Fruit fly (Drosophila melanogaster) whole organism, adult: ENCODE measurements around the gene pes.

Experiments used
- CG11617 ChIP-seq: fragments of 200-800 bp; sonication (Bioruptor generic); optimal IDR thresholded peaks from 2 replicates; lab custom pipeline; 2017; ENCODE audit warnings: mild to moderate bottlenecking, missing biosample characterization, missing genetic modification reagents, missing genetic modification characterization
- CG12768 ChIP-seq: fragments of 200-800 bp; sonication (Bioruptor generic); optimal IDR thresholded peaks from 2 replicates; lab custom pipeline; 2017; ENCODE audit warnings: missing biosample characterization, missing genetic modification characterization, mild to moderate bottlenecking, moderate library complexity, missing genetic modification reagents
- CG14711 ChIP-seq: fragments of 200-800 bp; sonication (Bioruptor generic); optimal IDR thresholded peaks from 2 replicates; lab custom pipeline; 2018; ENCODE audit warnings: missing biosample characterization, mild to moderate bottlenecking, missing genetic modification characterization, moderate library complexity
- CG1620 ChIP-seq: fragments of 200-800 bp; sonication (Bioruptor generic); optimal IDR thresholded peaks from 2 replicates; lab custom pipeline; 2016; ENCODE audit warnings: missing biosample characterization, missing genetic modification characterization
- CG33017 ChIP-seq: fragments of 200-800 bp; sonication (Bioruptor generic); optimal IDR thresholded peaks from 2 replicates; lab custom pipeline; 2018; ENCODE audit warnings: missing biosample characterization, mild to moderate bottlenecking, missing genetic modification characterization, moderate library complexity
- CG5204 ChIP-seq: fragments of 200-800 bp; sonication (Bioruptor generic); optimal IDR thresholded peaks from 2 replicates; lab custom pipeline; 2016; ENCODE audit warnings: missing biosample characterization, missing genetic modification characterization
- CG7045 ChIP-seq: fragments of 200-800 bp; sonication (Bioruptor generic); optimal IDR thresholded peaks from 2 replicates; lab custom pipeline; 2017; ENCODE audit warnings: missing biosample characterization, mild to moderate bottlenecking, missing genetic modification characterization
- CG7101 ChIP-seq: fragments of 200-800 bp; sonication (Bioruptor generic); optimal IDR thresholded peaks from 2 replicates; lab custom pipeline; 2018; ENCODE audit warnings: missing biosample characterization, mild to moderate bottlenecking, missing genetic modification characterization, moderate library complexity
- Clk ChIP-seq: fragments of 200-800 bp; sonication (Bioruptor generic); optimal IDR thresholded peaks from 2 replicates; lab custom pipeline; 2017; ENCODE audit warnings: missing biosample characterization, missing genetic modification characterization
- Crg-1 ChIP-seq: fragments of 200-800 bp; sonication (Bioruptor generic); optimal IDR thresholded peaks from 2 replicates; lab custom pipeline; 2016; ENCODE audit warnings: missing biosample characterization, missing genetic modification characterization
- Hr96 ChIP-seq: fragments of 200-800 bp; sonication (Bioruptor generic); optimal IDR thresholded peaks from 2 replicates; lab custom pipeline; 2016; ENCODE audit warnings: missing biosample characterization, missing genetic modification characterization
- Mnt ChIP-seq: fragments of 200-800 bp; sonication (Bioruptor generic); optimal IDR thresholded peaks from 2 replicates; lab custom pipeline; 2016; ENCODE audit warnings: missing biosample characterization, mild to moderate bottlenecking, missing genetic modification characterization
- bab1 ChIP-seq: fragments of 200-800 bp; sonication (Bioruptor generic); optimal IDR thresholded peaks from 3 replicates; lab custom pipeline; 2019; ENCODE audit warnings: missing biosample characterization, mild to moderate bottlenecking, missing genetic modification characterization, moderate library complexity
- cic ChIP-seq: fragments of 200-800 bp; sonication (Bioruptor generic); optimal IDR thresholded peaks from 2 replicates; lab custom pipeline; 2017; ENCODE audit warnings: missing biosample characterization, mild to moderate bottlenecking, missing genetic modification characterization, moderate library complexity
- cnc ChIP-seq, 2 experiments: fragments of >200 bp; optimal IDR thresholded peaks; 2 replicates each; lab custom pipeline; 2017
- kay ChIP-seq: fragments of 200-800 bp; sonication (Bioruptor generic); peaks from one replicate; lab custom pipeline; 2016; ENCODE audit warnings: missing biosample characterization, missing genetic modification characterization, borderline replicate concordance
- ovo ChIP-seq: fragments of 200-800 bp; sonication (Bioruptor generic); optimal IDR thresholded peaks from 2 replicates; lab custom pipeline; 2016; ENCODE audit warnings: missing biosample characterization, missing genetic modification characterization
- pad ChIP-seq: fragments of 200-800 bp; sonication (Bioruptor generic); optimal IDR thresholded peaks from 3 replicates; lab custom pipeline; 2017; ENCODE audit warnings: missing biosample characterization, missing genetic modification characterization, mild to moderate bottlenecking, moderate library complexity, missing genetic modification reagents
- tj ChIP-seq: fragments of 200-800 bp; sonication (Bioruptor generic); optimal IDR thresholded peaks from 3 replicates; lab custom pipeline; 2017; ENCODE audit warnings: missing biosample characterization, mild to moderate bottlenecking, missing genetic modification characterization, moderate library complexity
- toe ChIP-seq: fragments of 200-800 bp; sonication (Bioruptor generic); optimal IDR thresholded peaks from 2 replicates; lab custom pipeline; 2016; ENCODE audit warnings: missing biosample characterization, missing genetic modification characterization

The pes gene

dm6 chr2L:8000578-8001040 lies 6.6 kb upstream of the pes start:
- peak; percentile 70 for TF ChIP-seq CG12768 (GFP tag; lab: Kevin White, UChicago)
- no peak for TF ChIP-seq ovo (GFP tag; lab: Kevin White, UChicago)
- TF ChIP-seq Mnt (GFP tag; lab: Kevin White, UChicago), result peak; percentile 46
- TF ChIP-seq tj (GFP tag; lab: Kevin White, UChicago), result no peak
- TF ChIP-seq CG5204 (GFP tag; lab: Kevin White, UChicago), result no peak
- peak; percentile 92 for TF ChIP-seq kay (GFP tag; lab: Kevin White, UChicago)
- TF ChIP-seq cnc (optimal IDR thresholded peaks at IDR 0.05; lab: Kevin White, UChicago), result no peak
- no peak for TF ChIP-seq toe (GFP tag; lab: Kevin White, UChicago)
- TF ChIP-seq CG1620, result no peak
- peak; percentile 28 for TF ChIP-seq CG14711 (tag; lab: Kevin White, UChicago)
- TF ChIP-seq Crg-1 (GFP tag; lab: Kevin White, UChicago), result no peak
- peak; percentile 57 for TF ChIP-seq cic (GFP tag; lab: Kevin White, UChicago)
- peak; percentile 66 for TF ChIP-seq CG7045 (GFP tag; lab: Kevin White, UChicago)
- no peak for TF ChIP-seq bab1
- peak; percentile 67 for TF ChIP-seq CG33017
- no peak for TF ChIP-seq pad (GFP tag; lab: Kevin White, UChicago)
- TF ChIP-seq CG11617 (GFP tag; lab: Kevin White, UChicago), result peak; percentile 27

DNA sequence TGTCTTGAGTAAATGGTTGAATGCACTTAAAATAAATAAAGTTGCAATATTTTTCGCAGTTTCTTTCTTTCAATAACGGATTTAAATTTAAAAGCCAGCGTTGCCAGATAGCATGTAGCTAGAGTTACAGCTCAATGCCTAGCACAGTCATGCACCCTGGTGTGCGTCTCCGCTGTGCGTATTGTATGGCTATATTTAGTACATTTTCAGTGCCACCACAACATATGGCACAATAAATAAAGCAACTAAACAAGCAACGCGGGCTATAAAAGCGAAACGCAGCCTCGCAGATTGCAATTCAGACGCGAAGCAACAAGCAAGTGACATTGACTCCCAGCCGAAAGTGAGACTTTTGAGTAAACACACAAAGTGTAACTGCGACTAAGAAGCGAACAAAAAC lies 4.7 kb upstream of the pes start, which contains the start of gene Sirup:
Gene Sirup, plus strand, starts transcription at position 215 of the 400 bp plus-strand sequence.
- TF ChIP-seq Hr96 (GFP tag; lab: Kevin White, UChicago) (no peak), CG7045 (GFP tag; lab: Kevin White, UChicago) (no peak), ovo (GFP tag; lab: Kevin White, UChicago) (peak; percentile 28), cic (GFP tag; lab: Kevin White, UChicago) (peak; percentile 50), CG12768 (GFP tag; lab: Kevin White, UChicago) (peak; percentile 42), bab1 (peak; percentile 39), CG7101 (peak; percentile 34), CG1620 (no peak), CG33017 (peak; percentile 51), cnc (optimal IDR thresholded peaks at IDR 0.05; lab: Kevin White, UChicago) (no peak), CG14711 (tag; lab: Kevin White, UChicago) (peak; percentile 87), CG11617 (GFP tag; lab: Kevin White, UChicago) (peak; percentile 1), Mnt (GFP tag; lab: Kevin White, UChicago) (peak; percentile 63), tj (GFP tag; lab: Kevin White, UChicago) (peak; percentile 27)

dm6 chr2L:7998080-7998457 lies 4.1 kb upstream of the pes start, which contains the start of gene CG7227:
Gene CG7227 (minus strand): TSS chr2L:7998151.
- no peak for TF ChIP-seq Crg-1 (GFP tag; lab: Kevin White, UChicago)
- no peak for TF ChIP-seq ovo (GFP tag; lab: Kevin White, UChicago)
- TF ChIP-seq tj (GFP tag; lab: Kevin White, UChicago), result no peak
- no peak for TF ChIP-seq CG12768 (GFP tag; lab: Kevin White, UChicago)
- TF ChIP-seq cnc (optimal IDR thresholded peaks at IDR 0.05; lab: Kevin White, UChicago), result no peak
- no peak for TF ChIP-seq Mnt (GFP tag; lab: Kevin White, UChicago)
- TF ChIP-seq kay (GFP tag; lab: Kevin White, UChicago), result no peak
- no peak for TF ChIP-seq CG11617 (GFP tag; lab: Kevin White, UChicago)
- TF ChIP-seq Hr96 (GFP tag; lab: Kevin White, UChicago), result no peak
- no peak for TF ChIP-seq CG5204 (GFP tag; lab: Kevin White, UChicago)
- no peak for TF ChIP-seq pad (GFP tag; lab: Kevin White, UChicago)
- TF ChIP-seq cic (GFP tag; lab: Kevin White, UChicago), result no peak
- no peak for TF ChIP-seq CG1620
- no peak for TF ChIP-seq CG7101
- no peak for TF ChIP-seq toe (GFP tag; lab: Kevin White, UChicago)

- TF ChIP-seq kay (GFP tag; lab: Kevin White, UChicago) (no peak), Hr96 (GFP tag; lab: Kevin White, UChicago) (no peak), CG33017 (no peak), CG5204 (GFP tag; lab: Kevin White, UChicago) (no peak), CG14711 (tag; lab: Kevin White, UChicago) (no peak), cic (GFP tag; lab: Kevin White, UChicago) (no peak), pad (GFP tag; lab: Kevin White, UChicago) (no peak), CG11617 (GFP tag; lab: Kevin White, UChicago) (no peak), CG1620 (no peak), tj (GFP tag; lab: Kevin White, UChicago) (no peak), CG7045 (GFP tag; lab: Kevin White, UChicago) (no peak), toe (GFP tag; lab: Kevin White, UChicago) (no peak), CG12768 (GFP tag; lab: Kevin White, UChicago) (no peak), bab1 (no peak), Mnt (GFP tag; lab: Kevin White, UChicago) (no peak), cnc (optimal IDR thresholded peaks at IDR 0.05; lab: Kevin White, UChicago) (no peak), ovo (GFP tag; lab: Kevin White, UChicago) (no peak), Crg-1 (GFP tag; lab: Kevin White, UChicago) (no peak), Clk (no peak)
Observed at dm6 chr2L:7997290-7998079, 3.5 kb upstream of the pes start.

DNA sequence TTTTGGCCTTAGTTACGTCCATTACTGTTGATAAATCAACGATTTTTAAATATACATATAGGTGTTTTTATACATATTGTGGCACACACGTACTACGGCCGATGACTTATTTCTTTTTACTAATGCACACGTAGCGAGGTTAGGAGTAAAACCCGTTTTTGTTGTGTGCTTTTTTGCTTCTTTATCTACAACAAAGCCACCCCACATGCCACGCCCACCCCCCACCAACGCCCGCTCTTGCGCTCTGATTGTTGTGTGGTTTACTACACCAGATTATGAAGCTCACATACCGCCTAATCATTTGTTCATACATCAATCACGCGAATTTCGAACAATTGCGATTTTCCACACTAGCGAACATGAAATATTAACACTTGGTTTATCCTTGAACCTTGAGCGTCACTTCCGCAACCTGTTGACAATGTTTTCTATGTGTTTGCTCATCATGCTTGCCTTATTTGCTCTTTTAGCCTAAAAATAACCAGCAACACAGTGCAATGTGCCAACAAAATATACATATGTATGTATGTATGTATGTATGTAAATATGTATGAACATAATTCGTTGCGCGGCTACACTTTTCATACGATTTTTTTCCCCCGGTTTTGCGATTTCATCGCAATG lies 810 bp downstream of the pes start:
- TF ChIP-seq cic (GFP tag; lab: Kevin White, UChicago), result peak; percentile 90
- TF ChIP-seq Hr96 (GFP tag; lab: Kevin White, UChicago), result no peak
- TF ChIP-seq bab1, result no peak
- TF ChIP-seq toe (GFP tag; lab: Kevin White, UChicago), result no peak
- no peak for TF ChIP-seq Clk
- TF ChIP-seq CG12768 (GFP tag; lab: Kevin White, UChicago), result no peak
- TF ChIP-seq CG7045 (GFP tag; lab: Kevin White, UChicago), result no peak
- TF ChIP-seq kay (GFP tag; lab: Kevin White, UChicago), result peak; percentile 26
- no peak for TF ChIP-seq CG33017
